Worm (Caenorhabditis elegans) whole organism, early embryonic: ENCODE measurements around the gene Y37E11AM.4.

Source experiments
- B0310.2 ChIP-seq: sonication (generic microtip); optimal IDR thresholded peaks from 2 replicates; lab custom pipeline; 2016; ENCODE audit warnings: mild to moderate bottlenecking, missing genetic modification characterization, missing compliant biosample characterization
- tbx-37 ChIP-seq: fragments of 200-800 bp; sonication (Bioruptor generic); conservative IDR thresholded peaks from 2 replicates; pipeline ENCODE4 v1.3.6; 2022; ENCODE audit warnings: missing genetic modification reagents, missing genetic modification characterization, missing compliant biosample characterization

ce11 chrIV:3751001-3751400 is 28.4 kb upstream of the Y37E11AM.4 start, which contains the start of gene ugt-45:
- TF ChIP-seq B0310.2 (tag; lab: Kevin White, UChicago) (no peak), tbx-37 (no peak)
